Worm (Caenorhabditis elegans) whole organism, L2 larva: ENCODE data around the gene nhr-38.

Source experiments
- F13H6.1 ChIP-seq: sonication (generic microtip); optimal IDR thresholded peaks from 2 replicates; lab custom pipeline; 2016; ENCODE audit warnings: missing genetic modification characterization, missing compliant biosample characterization
- aly-2 ChIP-seq: fragments of 150-350 bp; optimal IDR thresholded peaks from 2 replicates; lab custom pipeline; 2014; ENCODE audit warnings: missing biosample characterization, missing genetic modification characterization
- ama-1 ChIP-seq: fragments of 150-350 bp; optimal IDR thresholded peaks from 2 replicates; lab custom pipeline; 2018; ENCODE audit warnings: inconsistent platforms
- egl-27 ChIP-seq: sonication (generic microtip); optimal IDR thresholded peaks from 3 replicates; lab custom pipeline; 2017; ENCODE audit warnings: missing biosample characterization, missing genetic modification reagents, missing genetic modification characterization
- lsy-2 ChIP-seq, 2 experiments: fragments of 150-350 bp in 1 of 2; sonication (generic microtip) in 1 of 2; optimal IDR thresholded peaks; 2 replicates each; lab custom pipeline; 2014 to 2017; ENCODE audit warnings: missing biosample characterization in 2 of 2, missing genetic modification characterization in 2 of 2
- nhr-11 ChIP-seq: fragments of 150-350 bp; optimal IDR thresholded peaks from 2 replicates; lab custom pipeline; 2014; ENCODE audit warnings: missing biosample characterization, missing genetic modification characterization
- unc-55 ChIP-seq: fragments of 150-350 bp; sonication (generic microtip); optimal IDR thresholded peaks from 3 replicates; lab custom pipeline; 2014; ENCODE audit warnings: missing biosample characterization, missing genetic modification reagents, missing genetic modification characterization
- ztf-11 ChIP-seq: sonication (generic microtip); optimal IDR thresholded peaks from 2 replicates; lab custom pipeline; 2017; ENCODE audit warnings: missing biosample characterization, missing genetic modification characterization

ce11 chrIV:9716490-9716889, 6.5 kb downstream of the nhr-38 start:
- TF ChIP-seq ama-1 (lab: Kevin White, UChicago): no peak
- TF ChIP-seq F13H6.1 (tag; lab: Kevin White, UChicago): no peak
- no peak for TF ChIP-seq ztf-11 (tag; lab: Kevin White, UChicago)
- no peak for TF ChIP-seq nhr-11 (tag; lab: Kevin White, UChicago)
- peak in 1 of 2 experiments; percentile 15 for TF ChIP-seq lsy-2 (tag; optimal IDR thresholded peaks at IDR 0.05; lab: Kevin White, UChicago)
- TF ChIP-seq unc-55: no peak
- no peak for TF ChIP-seq egl-27 (tag; lab: Kevin White, UChicago)
- TF ChIP-seq aly-2: no peak
